Worm (Caenorhabditis elegans): ENCODE results near the gene pdi-1.

Gene pdi-1

DNA sequence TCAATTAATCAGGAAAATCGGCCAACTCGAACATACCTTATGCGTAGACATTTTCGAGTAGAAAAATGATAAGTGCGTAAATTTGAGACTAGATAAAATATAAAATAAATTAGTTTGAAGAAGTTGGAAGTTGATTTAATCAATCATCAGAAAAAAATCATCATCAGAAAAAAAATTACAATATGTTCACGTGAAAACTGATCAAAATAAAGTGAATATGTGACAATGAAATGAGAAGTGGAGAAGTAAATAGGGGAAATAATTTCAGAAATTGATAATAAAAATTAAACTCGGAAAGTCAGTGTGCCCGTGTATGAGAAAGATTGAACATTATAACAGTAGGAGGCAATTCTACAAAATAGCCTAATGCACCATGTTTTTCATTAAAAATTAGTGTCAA lies 28.3 kb upstream of the pdi-1 start, which contains the start of gene F34D10.9:
TSS of gene F34D10.9 (minus strand) at position 101 of the 400 bp plus-strand sequence.
- TF ChIP-seq nhr-11 (tag; optimal IDR thresholded peaks at IDR 0.05) = no peak
- no peak for TF ChIP-seq unc-39 (tag; optimal IDR thresholded peaks at IDR 0.05)
- TF ChIP-seq sma-9 (GFP tag; optimal IDR thresholded peaks at IDR 0.05) = no peak
- no peak for TF ChIP-seq sma-9 (tag; optimal IDR thresholded peaks at IDR 0.05)
- TF ChIP-seq nhr-10 (tag; optimal IDR thresholded peaks at IDR 0.05) = no peak
- no peak for TF ChIP-seq gmeb-1 (tag; optimal IDR thresholded peaks at IDR 0.05)
- TF ChIP-seq crh-2 (tag; optimal IDR thresholded peaks at IDR 0.05) = no peak
- no peak for TF ChIP-seq aly-2 (tag; optimal IDR thresholded peaks at IDR 0.05)
- no peak for TF ChIP-seq F13H6.1 (tag; optimal IDR thresholded peaks at IDR 0.05)
- TF ChIP-seq ceh-16 (tag; optimal IDR thresholded peaks at IDR 0.05) = no peak
- TF ChIP-seq nhr-21 (tag; optimal IDR thresholded peaks at IDR 0.05) = no peak
- no peak for TF ChIP-seq nhr-237 (tag; optimal IDR thresholded peaks at IDR 0.05)
- no peak for TF ChIP-seq fos-1 (tag; optimal IDR thresholded peaks at IDR 0.05)
- TF ChIP-seq unc-62 (GFP tag; optimal IDR thresholded peaks at IDR 0.05) = no peak
- no peak for TF ChIP-seq dmd-4 (tag; optimal IDR thresholded peaks at IDR 0.05)
- no peak for TF ChIP-seq sma-3 (GFP tag; optimal IDR thresholded peaks at IDR 0.05)
- TF ChIP-seq skn-1 (tag; optimal IDR thresholded peaks at IDR 0.05) = no peak
- TF ChIP-seq blmp-1 (tag; optimal IDR thresholded peaks at IDR 0.05; ENCODE audit: insufficient read depth) = no peak
- TF ChIP-seq lin-39 (tag; optimal IDR thresholded peaks at IDR 0.05) = no peak

DNA sequence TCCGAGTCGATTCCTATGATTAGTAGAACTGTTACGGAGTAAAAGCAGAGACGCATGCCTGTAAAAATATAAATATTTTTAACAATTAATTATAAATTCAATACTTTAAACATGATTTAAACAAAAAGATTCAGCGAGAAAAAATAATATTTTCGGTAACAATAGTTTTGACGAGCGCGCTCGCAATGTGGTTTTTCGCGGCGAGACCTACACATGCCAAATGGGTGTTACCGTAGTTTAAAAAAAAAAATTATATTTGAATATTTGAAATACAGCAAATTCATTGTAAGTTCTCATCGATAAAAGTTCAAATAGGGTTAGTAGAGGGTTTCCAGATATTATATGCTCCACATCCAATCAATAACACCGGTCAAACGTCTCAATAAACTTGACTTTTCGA lies 25.2 kb upstream of the pdi-1 start, which contains the start of gene gldi-5:
TSS of gene gldi-5 (minus strand) at position 58 of the 400 bp plus-strand sequence.
- TF ChIP-seq unc-39 (tag; optimal IDR thresholded peaks at IDR 0.05) = no peak
- TF ChIP-seq lin-11 (tag; optimal IDR thresholded peaks at IDR 0.05) = no peak
- TF ChIP-seq nhr-77 (tag; optimal IDR thresholded peaks at IDR 0.05) = no peak
- TF ChIP-seq nhr-237 (tag; optimal IDR thresholded peaks at IDR 0.05) = no peak
- TF ChIP-seq nhr-129 (tag; optimal IDR thresholded peaks at IDR 0.05) = no peak
- TF ChIP-seq snpc-4 (tag; optimal IDR thresholded peaks at IDR 0.05) = no peak
- no peak for TF ChIP-seq nhr-23 (tag; optimal IDR thresholded peaks at IDR 0.05)
- TF ChIP-seq peb-1 (tag; optimal IDR thresholded peaks at IDR 0.05) = no peak
- TF ChIP-seq nhr-6 (tag; optimal IDR thresholded peaks at IDR 0.05) = no peak
- TF ChIP-seq Y55F3AM.14 (GFP tag; optimal IDR thresholded peaks at IDR 0.05) = no peak
- no peak for TF ChIP-seq lin-39 (tag; optimal IDR thresholded peaks at IDR 0.05)
- TF ChIP-seq nhr-21 (tag; optimal IDR thresholded peaks at IDR 0.05) = no peak
- no peak for TF ChIP-seq mab-5 (tag; optimal IDR thresholded peaks at IDR 0.05)
- TF ChIP-seq aly-2 (tag; optimal IDR thresholded peaks at IDR 0.05) = no peak

DNA sequence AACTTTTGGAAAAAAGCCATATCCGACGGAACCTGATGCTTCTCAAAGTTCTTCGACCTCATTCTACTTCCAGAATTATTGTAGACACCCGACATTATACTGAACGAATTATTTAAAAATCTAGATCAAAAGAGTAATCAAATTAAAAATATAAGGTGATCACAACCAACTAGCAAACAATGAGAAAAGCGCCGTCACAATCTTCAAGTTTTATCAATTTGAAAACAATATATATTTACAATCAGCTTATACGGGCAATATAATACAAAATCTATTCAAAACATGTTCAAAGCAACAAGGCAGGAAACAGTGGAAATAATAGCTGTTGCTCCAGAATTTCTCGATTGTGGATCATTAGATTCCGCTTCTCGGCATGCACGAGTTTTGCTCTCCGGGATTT lies 23.6 kb upstream of the pdi-1 start, which contains the start of gene C14B1.12:
TSS of gene C14B1.12 (minus strand) at position 101 of the 400 bp plus-strand sequence.
- TF ChIP-seq lin-39 (tag; optimal IDR thresholded peaks at IDR 0.05) (no peak), dmd-4 (tag; optimal IDR thresholded peaks at IDR 0.05) (no peak), nhr-25 (tag; optimal IDR thresholded peaks at IDR 0.05) (no peak)

DNA sequence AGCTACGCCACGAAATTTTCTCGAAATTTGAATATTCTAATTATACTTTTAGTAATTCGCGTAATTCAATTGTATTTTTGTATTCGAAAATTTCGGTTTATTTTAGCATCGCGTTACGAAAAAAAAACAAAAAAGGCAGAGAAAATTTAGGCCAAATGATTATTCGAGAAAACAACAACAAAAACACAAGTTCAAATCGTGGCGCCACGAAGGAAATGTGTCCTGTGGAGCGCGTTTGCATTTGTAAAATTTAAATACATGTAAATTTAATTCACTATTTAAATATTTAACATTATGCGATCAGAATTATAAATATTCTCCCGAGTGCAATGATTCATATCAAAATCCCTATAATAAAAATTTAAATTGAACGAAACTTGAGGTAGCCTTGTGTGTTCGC lies 22.5 kb upstream of the pdi-1 start:
- TF ChIP-seq nhr-12 (tag; optimal IDR thresholded peaks at IDR 0.05) = no peak

DNA sequence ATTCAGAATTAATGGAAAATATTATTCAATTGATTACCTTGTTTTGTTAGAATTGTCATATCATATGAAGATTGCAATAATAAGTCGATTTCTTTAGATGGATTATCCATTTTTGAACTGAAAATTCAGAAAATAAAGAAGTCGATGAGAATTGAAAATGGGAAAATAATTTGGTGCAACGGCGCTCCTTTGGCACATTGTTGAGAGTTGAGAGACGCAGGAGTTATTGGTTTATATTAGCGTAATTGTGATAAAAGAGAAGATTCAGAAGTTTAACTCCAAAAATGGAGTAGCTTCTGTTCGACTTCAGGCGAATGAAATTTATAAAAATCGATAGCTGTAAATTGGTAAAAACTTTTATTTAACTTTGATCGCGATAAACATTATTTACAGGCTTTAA lies 18.3 kb upstream of the pdi-1 start, which contains the start of gene C14B1.8:
TSS of gene C14B1.8 (minus strand) at position 117 of the 400 bp plus-strand sequence.
- TF ChIP-seq unc-55 (GFP tag; optimal IDR thresholded peaks at IDR 0.05) = peak; percentile 62
- no peak for TF ChIP-seq unc-62 (GFP tag; optimal IDR thresholded peaks at IDR 0.05)

DNA sequence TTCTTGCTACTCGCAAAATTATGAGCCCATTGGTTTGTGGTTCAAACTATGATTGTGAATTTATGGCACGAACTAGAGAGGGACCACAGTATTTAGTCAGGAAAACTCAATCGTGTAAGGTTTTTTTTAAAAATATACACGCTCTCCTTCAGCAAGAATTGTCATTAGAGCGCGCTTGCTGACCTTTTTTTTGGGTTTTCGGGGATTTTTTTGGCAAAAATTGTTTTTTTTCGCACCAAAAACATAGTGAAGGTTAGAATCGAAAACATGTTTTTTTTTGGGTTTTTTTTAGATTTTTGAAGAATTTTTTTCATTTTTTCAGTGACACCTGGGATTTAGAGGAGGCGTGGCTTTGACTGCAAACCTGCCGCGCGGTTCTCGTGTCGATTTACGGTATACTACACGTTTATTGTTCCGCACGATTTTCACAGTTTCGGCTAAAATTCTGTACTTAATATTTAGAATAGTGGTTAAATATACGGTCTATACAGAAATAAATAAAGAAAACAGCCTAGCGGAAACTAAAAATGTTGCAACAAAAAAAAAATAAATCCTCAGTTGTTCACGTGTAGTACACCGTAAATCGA lies 14.9 kb upstream of the pdi-1 start:
- no peak for TF ChIP-seq aly-2 (tag; optimal IDR thresholded peaks at IDR 0.05)
- no peak for TF ChIP-seq R02D3.7 (tag; optimal IDR thresholded peaks at IDR 0.05)
- TF ChIP-seq ztf-1 (GFP tag; conservative IDR thresholded peaks at IDR 0.05) = no peak
- TF ChIP-seq nhr-237 (tag; optimal IDR thresholded peaks at IDR 0.05) = no peak
- TF ChIP-seq egl-27 (tag; optimal IDR thresholded peaks at IDR 0.05) = no peak
- TF ChIP-seq ztf-11 (tag; optimal IDR thresholded peaks at IDR 0.05) = no peak
- no peak for TF ChIP-seq peb-1 (tag; optimal IDR thresholded peaks at IDR 0.05)
- TF ChIP-seq zag-1 (tag; optimal IDR thresholded peaks at IDR 0.05) = no peak
- TF ChIP-seq ztf-4 (tag; optimal IDR thresholded peaks at IDR 0.05) = no peak
- no peak for TF ChIP-seq F13H6.1 (tag; optimal IDR thresholded peaks at IDR 0.05)
